Worm (Caenorhabditis elegans): ENCODE data around the gene fubl-1.

DNA sequence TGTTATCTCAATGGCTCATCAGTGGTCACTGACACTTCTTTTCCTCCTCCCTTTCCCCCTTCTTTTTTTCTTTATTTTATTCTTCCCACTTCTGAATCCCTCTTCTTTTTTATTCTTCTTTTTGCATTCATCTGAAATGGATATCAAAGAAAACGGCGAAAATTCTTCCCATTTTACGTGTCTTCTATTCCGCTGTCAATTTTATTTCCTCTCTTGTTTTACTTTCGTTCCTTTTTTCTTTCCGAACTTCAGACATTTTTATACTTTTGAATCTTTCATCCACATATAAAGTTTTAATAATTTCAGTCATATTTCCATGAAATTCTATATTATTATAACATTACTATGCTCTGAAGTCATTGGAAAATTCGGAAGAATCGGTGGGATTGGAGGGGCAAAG, 48.6 kb upstream of the fubl-1 start, which contains the start of gene B0024.3:
- TF ChIP-seq pha-4 (tag; optimal IDR thresholded peaks at IDR 0.05) = no peak
- TF ChIP-seq unc-62 (GFP tag; optimal IDR thresholded peaks at IDR 0.05) = no peak
- TF ChIP-seq B0336.3 (GFP tag; IDR thresholded peaks at IDR 0.05) = no peak
- TF ChIP-seq lin-54 (GFP tag; optimal IDR thresholded peaks at IDR 0.05) = no peak
- TF ChIP-seq ztf-25 (GFP tag; IDR thresholded peaks at IDR 0.05) = no peak
- TF ChIP-seq lsl-1 (GFP tag; optimal IDR thresholded peaks at IDR 0.05) = no peak
- no peak for TF ChIP-seq F52B5.7 (tag; optimal IDR thresholded peaks at IDR 0.05)
- no peak for TF ChIP-seq madf-6 (GFP tag; IDR thresholded peaks at IDR 0.05)
- TF ChIP-seq efl-1 (GFP tag; optimal IDR thresholded peaks at IDR 0.05) = no peak
- no peak for TF ChIP-seq nfyb-1 (GFP tag; IDR thresholded peaks at IDR 0.05)
- no peak for TF ChIP-seq dpff-1 (tag; optimal IDR thresholded peaks at IDR 0.05)
